Fruit fly (Drosophila melanogaster) whole organism, embryonic: ENCODE data around the gene nmdyn-D6.

Source experiments
- Aef1 ChIP-seq: fragments of 200-800 bp; sonication (Bioruptor generic); IDR thresholded peaks from 3 replicates; pipeline ENCODE4 v1.3.6; 2022; ENCODE audit warnings: missing biosample characterization, missing genetic modification characterization
- Atf-2 ChIP-seq: fragments of 200-800 bp; sonication (Bioruptor generic); optimal IDR thresholded peaks from 2 replicates; lab custom pipeline; 2016; ENCODE audit warnings: missing biosample characterization, missing genetic modification characterization
- CG10366 ChIP-seq: fragments of 200-800 bp; sonication (Bioruptor generic); IDR thresholded peaks from 2 replicates; pipeline ENCODE4 v1.3.6; 2022; ENCODE audit warnings: missing biosample characterization, missing genetic modification characterization
- CG11093 ChIP-seq: fragments of 200-800 bp; sonication (Bioruptor generic); IDR thresholded peaks from 3 replicates; pipeline ENCODE4 v1.3.6; 2022; ENCODE audit warnings: missing biosample characterization, missing genetic modification characterization
- CG11456 ChIP-seq: fragments of 200-800 bp; sonication (Bioruptor generic); IDR thresholded peaks from 3 replicates; pipeline ENCODE4 v1.3.6; 2022; ENCODE audit warnings: missing biosample characterization, missing genetic modification characterization
- CG13894 ChIP-seq: fragments of 200-800 bp; sonication (Bioruptor generic); optimal IDR thresholded peaks from 3 replicates; lab custom pipeline; 2018; ENCODE audit warnings: missing biosample characterization, mild to moderate bottlenecking, missing genetic modification characterization, moderate library complexity
- CG15601 ChIP-seq: fragments of 200-800 bp; sonication (Bioruptor generic); optimal IDR thresholded peaks from 3 replicates; lab custom pipeline; 2019; ENCODE audit warnings: missing biosample characterization, mild to moderate bottlenecking, missing genetic modification characterization, moderate library complexity
- CG1647 ChIP-seq: fragments of 200-800 bp; sonication (Bioruptor generic); optimal IDR thresholded peaks from 3 replicates; lab custom pipeline; 2016; ENCODE audit warnings: missing biosample characterization, missing genetic modification characterization
- CG17912 ChIP-seq: fragments of 200-800 bp; sonication (Bioruptor generic); optimal IDR thresholded peaks from 2 replicates; lab custom pipeline; 2018; ENCODE audit warnings: missing biosample characterization, mild to moderate bottlenecking, missing genetic modification characterization
- CG2116 ChIP-seq: fragments of 200-800 bp; sonication (Bioruptor generic); optimal IDR thresholded peaks from 3 replicates; lab custom pipeline; 2018; ENCODE audit warnings: missing biosample characterization, mild to moderate bottlenecking, missing genetic modification characterization
- CG30020 ChIP-seq: fragments of 200-800 bp; optimal IDR thresholded peaks from 2 replicates; lab custom pipeline; 2019; ENCODE audit warnings: missing biosample characterization, mild to moderate bottlenecking, missing genetic modification characterization, moderate library complexity
- CG3163 ChIP-seq: fragments of 200-800 bp; sonication (Bioruptor generic); optimal IDR thresholded peaks from 3 replicates; lab custom pipeline; 2016; ENCODE audit warnings: missing biosample characterization, missing genetic modification characterization
- CG4854 ChIP-seq: fragments of 200-800 bp; sonication (Bioruptor generic); optimal IDR thresholded peaks from 2 replicates; lab custom pipeline; 2016; ENCODE audit warnings: missing biosample characterization, missing genetic modification characterization, inconsistent platforms
- CG6175 ChIP-seq: fragments of 200-800 bp; sonication (Bioruptor generic); IDR thresholded peaks from 3 replicates; pipeline ENCODE4 v1.3.6; 2022; ENCODE audit warnings: missing biosample characterization, missing genetic modification characterization
- CG7357 ChIP-seq: fragments of 200-800 bp; sonication (Bioruptor generic); IDR thresholded peaks from 3 replicates; pipeline ENCODE4 v1.3.6; 2022; ENCODE audit warnings: missing biosample characterization, missing genetic modification characterization
- CG8924 ChIP-seq: fragments of 200-800 bp; optimal IDR thresholded peaks from 3 replicates; lab custom pipeline; 2019; ENCODE audit warnings: missing biosample characterization, mild to moderate bottlenecking, missing genetic modification characterization, moderate library complexity
- CG8944 ChIP-seq: fragments of 200-800 bp; sonication (Bioruptor generic); optimal IDR thresholded peaks from 3 replicates; lab custom pipeline; 2016; ENCODE audit warnings: missing biosample characterization, missing genetic modification characterization
- CG9797 ChIP-seq: fragments of 200-800 bp; sonication (Bioruptor generic); optimal IDR thresholded peaks from 3 replicates; lab custom pipeline; 2018; ENCODE audit warnings: missing biosample characterization, mild to moderate bottlenecking, missing genetic modification characterization
- CkIIα-i1 ChIP-seq: fragments of 200-800 bp; sonication (Bioruptor generic); IDR thresholded peaks from 2 replicates; pipeline ENCODE4 v1.3.6; 2022; ENCODE audit warnings: missing biosample characterization, missing genetic modification characterization
- E2f2 ChIP-seq: fragments of 200-800 bp; sonication (Bioruptor generic); IDR thresholded peaks from 2 replicates; pipeline ENCODE4 v1.3.6; 2022; ENCODE audit warnings: missing biosample characterization, missing genetic modification characterization
- Fer2 ChIP-seq: fragments of 200-800 bp; sonication (Bioruptor generic); optimal IDR thresholded peaks from 2 replicates; lab custom pipeline; 2018; ENCODE audit warnings: missing biosample characterization, mild to moderate bottlenecking, missing genetic modification characterization, moderate library complexity
- Gug ChIP-seq: fragments of 200-800 bp; sonication (Bioruptor generic); IDR thresholded peaks from 4 replicates; pipeline ENCODE4 v1.3.6; 2022; ENCODE audit warnings: missing biosample characterization, missing genetic modification characterization
- Hr3 ChIP-seq: fragments of 200-800 bp; sonication (Bioruptor generic); optimal IDR thresholded peaks from 3 replicates; lab custom pipeline; 2016; ENCODE audit warnings: missing biosample characterization, missing genetic modification characterization
- Hsf ChIP-seq: fragments of 200-800 bp; sonication (Bioruptor generic); optimal IDR thresholded peaks from 3 replicates; lab custom pipeline; 2016; ENCODE audit warnings: missing biosample characterization, missing genetic modification characterization
- Kr ChIP-seq: fragments of 200-800 bp; sonication (Bioruptor generic); optimal IDR thresholded peaks from 2 replicates; lab custom pipeline; 2017; ENCODE audit warnings: missing biosample characterization, mild to moderate bottlenecking, missing genetic modification characterization
- Max ChIP-seq: fragments of 200-800 bp; sonication (Bioruptor generic); optimal IDR thresholded peaks from 2 replicates; lab custom pipeline; 2016; ENCODE audit warnings: missing biosample characterization, mild to moderate bottlenecking, missing genetic modification characterization
- Mes4 ChIP-seq: fragments of 200-800 bp; sonication (Bioruptor generic); optimal IDR thresholded peaks from 2 replicates; lab custom pipeline; 2016; ENCODE audit warnings: missing biosample characterization, missing genetic modification characterization
- NFAT ChIP-seq: fragments of 200-800 bp; sonication (Bioruptor generic); IDR thresholded peaks from 2 replicates; pipeline ENCODE4 v1.3.6; 2022; ENCODE audit warnings: missing biosample characterization, missing genetic modification characterization
- Oaz ChIP-seq: fragments of 200-800 bp; sonication (Bioruptor generic); IDR thresholded peaks from 2 replicates; pipeline ENCODE4 v1.3.6; 2022; ENCODE audit warnings: missing biosample characterization, missing genetic modification characterization
- Stat92E ChIP-seq, 3 experiments: fragments of >200 bp in 2 of 3; fragments of 200-800 bp in 1 of 3; sonication (Bioruptor generic) in 1 of 3; optimal IDR thresholded peaks; 2 replicates each; lab custom pipeline; 2017 to 2019; ENCODE audit warnings: missing biosample characterization in 3 of 3, missing genetic modification characterization in 3 of 3, mild to moderate bottlenecking in 1 of 3, moderate library complexity in 1 of 3
- Xrp1 ChIP-seq: fragments of 200-800 bp; sonication (Bioruptor generic); IDR thresholded peaks from 2 replicates; pipeline ENCODE4 v1.3.6; 2022; ENCODE audit warnings: missing biosample characterization, missing genetic modification characterization
- chm ChIP-seq: fragments of 200-800 bp; sonication (Bioruptor generic); IDR thresholded peaks from 2 replicates; pipeline ENCODE4 v1.3.6; 2022; ENCODE audit warnings: missing biosample characterization, missing genetic modification characterization
- croc ChIP-seq: fragments of 200-800 bp; sonication (Bioruptor generic); conservative IDR thresholded peaks from 3 replicates; pipeline ENCODE4 v1.3.6; 2022; ENCODE audit warnings: missing biosample characterization, missing genetic modification characterization
- da ChIP-seq: fragments of 200-800 bp; sonication (Bioruptor generic); optimal IDR thresholded peaks from 2 replicates; lab custom pipeline; 2016; ENCODE audit warnings: missing biosample characterization, missing genetic modification characterization
- danr ChIP-seq: fragments of 200-800 bp; sonication (Bioruptor generic); IDR thresholded peaks from 2 replicates; pipeline ENCODE4 v1.3.6; 2022; ENCODE audit warnings: missing biosample characterization, missing genetic modification characterization
- dati ChIP-seq: fragments of 200-800 bp; sonication (Bioruptor generic); IDR thresholded peaks from 2 replicates; pipeline ENCODE4 v1.3.6; 2022; ENCODE audit warnings: missing biosample characterization, missing genetic modification characterization
- emc ChIP-seq: fragments of 200-800 bp; sonication (Bioruptor generic); optimal IDR thresholded peaks from 2 replicates; lab custom pipeline; 2016; ENCODE audit warnings: missing biosample characterization, missing genetic modification characterization
- grau ChIP-seq: fragments of 200-800 bp; optimal IDR thresholded peaks from 3 replicates; lab custom pipeline; 2019; ENCODE audit warnings: missing biosample characterization, mild to moderate bottlenecking, missing genetic modification characterization, moderate library complexity
- ham ChIP-seq: fragments of 200-800 bp; sonication (Bioruptor generic); IDR thresholded peaks from 2 replicates; pipeline ENCODE4 v1.3.6; 2022; ENCODE audit warnings: missing biosample characterization, missing genetic modification characterization
- her ChIP-seq: fragments of 200-800 bp; sonication (Bioruptor generic); optimal IDR thresholded peaks from 2 replicates; lab custom pipeline; 2016; ENCODE audit warnings: missing biosample characterization, missing genetic modification characterization
- klu ChIP-seq: fragments of 200-800 bp; sonication (Bioruptor generic); IDR thresholded peaks from 2 replicates; pipeline ENCODE4 v1.3.6; 2022; ENCODE audit warnings: missing biosample characterization, missing genetic modification characterization
- lilli ChIP-seq: fragments of 200-800 bp; sonication (Bioruptor generic); optimal IDR thresholded peaks from 3 replicates; lab custom pipeline; 2016; ENCODE audit warnings: missing biosample characterization, missing genetic modification characterization
- peb ChIP-seq: fragments of 200-800 bp; sonication (Bioruptor generic); IDR thresholded peaks from 2 replicates; pipeline ENCODE4 v1.3.6; 2022; ENCODE audit warnings: missing biosample characterization, missing genetic modification characterization
- pzg ChIP-seq: fragments of 200-800 bp; sonication (Bioruptor generic); optimal IDR thresholded peaks from 3 replicates; lab custom pipeline; 2018; ENCODE audit warnings: missing biosample characterization, mild to moderate bottlenecking, missing genetic modification characterization, moderate library complexity
- sc ChIP-seq, 3 experiments: fragments of >200 bp in 2 of 3; fragments of 200-800 bp in 1 of 3; sonication (Bioruptor generic) in 1 of 3; optimal IDR thresholded peaks; 2 replicates in 2 of 3; 3 replicates in 1 of 3; lab custom pipeline; 2017; ENCODE audit warnings: mild to moderate bottlenecking in 1 of 3, missing biosample characterization in 1 of 3, missing genetic modification characterization in 1 of 3, missing genetic modification reagents in 1 of 3
- slou ChIP-seq: fragments of 200-800 bp; sonication (Bioruptor generic); optimal IDR thresholded peaks from 3 replicates; lab custom pipeline; 2016; ENCODE audit warnings: missing biosample characterization, missing genetic modification characterization
- slp2 ChIP-seq: fragments of 200-800 bp; sonication (Bioruptor generic); optimal IDR thresholded peaks from 2 replicates; lab custom pipeline; 2016; ENCODE audit warnings: missing biosample characterization, missing genetic modification characterization
- tin ChIP-seq: fragments of 200-800 bp; sonication (Bioruptor generic); optimal IDR thresholded peaks from 3 replicates; lab custom pipeline; 2016; ENCODE audit warnings: missing biosample characterization, missing genetic modification characterization
- tio ChIP-seq: fragments of 200-800 bp; sonication (Bioruptor generic); optimal IDR thresholded peaks from 2 replicates; lab custom pipeline; 2017; ENCODE audit warnings: missing biosample characterization, missing genetic modification characterization, inconsistent platforms
- trh ChIP-seq: fragments of 200-800 bp; sonication (Bioruptor generic); optimal IDR thresholded peaks from 2 replicates; lab custom pipeline; 2016; ENCODE audit warnings: missing biosample characterization, missing genetic modification characterization
- vnd ChIP-seq: fragments of 200-800 bp; sonication (Bioruptor generic); IDR thresholded peaks from 3 replicates; pipeline ENCODE4 v1.3.6; 2022; ENCODE audit warnings: missing biosample characterization, missing genetic modification characterization; ENCODE audit not compliant: partially characterized antibody
- wdn ChIP-seq: fragments of 200-800 bp; sonication (Bioruptor generic); IDR thresholded peaks from 2 replicates; pipeline ENCODE4 v1.3.6; 2022; ENCODE audit warnings: missing biosample characterization, missing genetic modification characterization

Gene nmdyn-D6

DNA sequence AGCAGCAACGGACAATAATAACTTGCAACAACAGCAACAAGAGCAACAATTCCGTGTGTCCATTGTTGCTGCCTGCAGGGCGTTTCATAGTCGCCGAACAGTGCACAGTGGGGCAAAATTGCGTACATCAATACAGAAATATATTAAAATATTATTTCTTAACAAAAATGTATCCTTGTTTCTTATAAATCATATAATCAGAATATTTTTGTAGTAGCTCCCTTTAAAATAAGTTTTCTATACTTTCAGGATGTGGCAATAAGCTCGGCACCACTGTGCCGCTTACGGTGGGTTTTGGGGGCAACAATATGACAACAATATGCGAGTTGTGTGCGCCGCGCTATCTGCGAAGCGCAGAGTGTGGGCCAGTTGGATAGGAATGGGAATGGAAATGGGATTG, 28.8 kb downstream of the nmdyn-D6 start (continued):
- TF ChIP-seq tio (GFP tag; lab: Kevin White, UChicago): peak; percentile 59
- peak; percentile 55 for TF ChIP-seq klu (GFP tag; lab: Robert Waterston, UW)
- TF ChIP-seq peb (GFP tag; lab: Robert Waterston, UW): peak; percentile 78
- no peak for TF ChIP-seq Stat92E (GFP tag; optimal IDR thresholded peaks at IDR 0.05; lab: Kevin White, UChicago)
- TF ChIP-seq CG8924: peak; percentile 82
- peak; percentile 41; the same call in 1 of the 2 replicates for TF ChIP-seq Oaz (GFP tag; lab: Robert Waterston, UW)
- TF ChIP-seq CG13894 (tag; lab: Kevin White, UChicago): no peak
- no peak for TF ChIP-seq ham
- no peak for TF ChIP-seq CkIIα-i1
- TF ChIP-seq trh: peak; percentile 41
- TF ChIP-seq CG7357: peak; percentile 64; the same call in 2 of the 3 replicates
- TF ChIP-seq dati (GFP tag; lab: Robert Waterston, UW): peak; percentile 24; the same call in 1 of the 2 replicates
- no peak for TF ChIP-seq Kr (GFP tag; lab: Kevin White, UChicago)
- TF ChIP-seq grau (tag; lab: Kevin White, UChicago): peak; percentile 77
- no peak for TF ChIP-seq vnd (GFP tag; lab: Robert Waterston, UW)
- peak; percentile 34 for TF ChIP-seq Max (GFP tag; lab: Kevin White, UChicago)
- TF ChIP-seq pzg (GFP tag; lab: Kevin White, UChicago): no peak
- no peak for TF ChIP-seq Mes4 (GFP tag; lab: Kevin White, UChicago)
- peak; percentile 52 for TF ChIP-seq Hsf (GFP tag; lab: Kevin White, UChicago)
- TF ChIP-seq sc (optimal IDR thresholded peaks at IDR 0.05; lab: Kevin White, UChicago): no peak
- TF ChIP-seq sc (GFP tag; optimal IDR thresholded peaks at IDR 0.05; lab: Kevin White, UChicago): peak; percentile 71
- TF ChIP-seq CG11456 (GFP tag; lab: Robert Waterston, UW): peak; percentile 72; the same call in 2 of the 3 replicates
- TF ChIP-seq slou (GFP tag; lab: Kevin White, UChicago): peak; percentile 4
- TF ChIP-seq CG3163 (GFP tag; lab: Kevin White, UChicago): no peak
- peak; percentile 78 for TF ChIP-seq tin (GFP tag; lab: Kevin White, UChicago)
- TF ChIP-seq CG8944 (GFP tag; lab: Kevin White, UChicago): no peak
- TF ChIP-seq Atf-2 (GFP tag; lab: Kevin White, UChicago): no peak
- TF ChIP-seq Hr3 (GFP tag; lab: Kevin White, UChicago): peak; percentile 66
- no peak for TF ChIP-seq her
- peak; percentile 31 for TF ChIP-seq CG2116 (GFP tag; lab: Kevin White, UChicago)
- no peak for TF ChIP-seq CG17912 (GFP tag; lab: Kevin White, UChicago)
- no peak for TF ChIP-seq CG4854
- no peak for TF ChIP-seq NFAT
- TF ChIP-seq CG15601: peak; percentile 71
- TF ChIP-seq CG6175: 0 out of 3 replicates have a peak, but pooled peaks have one; percentile 23
- peak; percentile 78 for TF ChIP-seq chm (GFP tag; lab: Robert Waterston, UW)
- peak; percentile 78 for TF ChIP-seq CG10366 (GFP tag; lab: Robert Waterston, UW)
- no peak for TF ChIP-seq emc
- no peak for TF ChIP-seq Fer2
- no peak for TF ChIP-seq wdn (GFP tag; lab: Robert Waterston, UW)
- peak; percentile 6 for TF ChIP-seq slp2 (GFP tag; lab: Kevin White, UChicago)
- TF ChIP-seq lilli: peak; percentile 31
- TF ChIP-seq Gug (GFP tag; lab: Robert Waterston, UW): peak; percentile 67; the same call in 3 of the 4 replicates
- peak; percentile 79 for TF ChIP-seq danr
- TF ChIP-seq Xrp1 (GFP tag; lab: Robert Waterston, UW): peak; percentile 93
- peak; percentile 50; the same call in 1 of the 2 replicates for TF ChIP-seq E2f2 (GFP tag; lab: Robert Waterston, UW)
- TF ChIP-seq CG9797 (GFP tag; lab: Kevin White, UChicago): peak; percentile 13
- peak; percentile 86 for TF ChIP-seq croc
- TF ChIP-seq Aef1 (GFP tag; lab: Robert Waterston, UW): peak; percentile 53; the same call in 1 of the 3 replicates
- peak; percentile 20 for TF ChIP-seq CG30020 (tag; lab: Kevin White, UChicago)
- TF ChIP-seq CG1647 (GFP tag; lab: Kevin White, UChicago): peak; percentile 18
- TF ChIP-seq da (GFP tag; lab: Kevin White, UChicago): no peak
- peak; percentile 82 for TF ChIP-seq CG11093 (GFP tag; lab: Robert Waterston, UW)
